Fruit fly (Drosophila melanogaster): ENCODE results near the gene CG34134.

dm6 chr2L:8212666-8213270 is 22.2 kb upstream of the CG34134 start, which contains the start of the genes CG8372 and CG8360:
- TF ChIP-seq CG10348 (GFP tag; IDR thresholded peaks at IDR 0.05), result peak; percentile 96
- peak; percentile 99 for TF ChIP-seq Pif1A (GFP tag; optimal IDR thresholded peaks at IDR 0.05)
- TF ChIP-seq EcR (GFP tag; optimal IDR thresholded peaks at IDR 0.05), result peak; percentile 89
- peak; percentile 100 for TF ChIP-seq CG4496 (GFP tag; IDR thresholded peaks at IDR 0.05)
- TF ChIP-seq gl (tag; optimal IDR thresholded peaks at IDR 0.05), result peak; percentile 98
- TF ChIP-seq CG8301 (tag; optimal IDR thresholded peaks at IDR 0.05), result peak; percentile 99
- TF ChIP-seq CG14655 (GFP tag; optimal IDR thresholded peaks at IDR 0.05), result peak; percentile 99
- TF ChIP-seq CG34367 (tag; optimal IDR thresholded peaks at IDR 0.05), result peak; percentile 98

Data from whole organism, pupa.